Worm (Caenorhabditis elegans) whole organism, late embryonic: ENCODE data around the gene alh-12.

Experiments
- elt-4 ChIP-seq: sonication (generic microtip); optimal IDR thresholded peaks from 2 replicates; lab custom pipeline; 2016; ENCODE audit warnings: missing genetic modification characterization, missing compliant biosample characterization
- tbx-2 ChIP-seq: sonication (generic microtip); optimal IDR thresholded peaks from 2 replicates; lab custom pipeline; 2016; ENCODE audit warnings: missing genetic modification characterization, missing compliant biosample characterization

- TF ChIP-seq tbx-2 (tag; lab: Kevin White, UChicago): no peak
- TF ChIP-seq elt-4 (tag; lab: Kevin White, UChicago): no peak
These were observed 11.5 kb downstream of the alh-12 start, which contains the start of gene fum-1 for ce11 chrIII:7465347-7465746.
